Fruit fly (Drosophila melanogaster) whole organism, embryonic: ENCODE measurements around the gene CG16734.
A peak's percentile ranks its signal among the peaks of the same experiment; 100 is the strongest.

Experiments used
- Bgb ChIP-seq: fragments of 200-800 bp; sonication (Bioruptor generic); IDR thresholded peaks from 2 replicates; pipeline ENCODE4 v1.3.6; 2022; ENCODE audit warnings: missing biosample characterization, missing genetic modification characterization; ENCODE audit not compliant: partially characterized antibody
- CG10431 ChIP-seq: fragments of 200-800 bp; sonication (Bioruptor generic); optimal IDR thresholded peaks from 3 replicates; lab custom pipeline; 2018; ENCODE audit warnings: missing biosample characterization, mild to moderate bottlenecking, missing genetic modification characterization
- CG11093 ChIP-seq: fragments of 200-800 bp; sonication (Bioruptor generic); IDR thresholded peaks from 3 replicates; pipeline ENCODE4 v1.3.6; 2022; ENCODE audit warnings: missing biosample characterization, missing genetic modification characterization
- CG12659 ChIP-seq: fragments of 200-800 bp; sonication (Bioruptor generic); optimal IDR thresholded peaks from 3 replicates; lab custom pipeline; 2017; ENCODE audit warnings: mild to moderate bottlenecking, missing biosample characterization, missing genetic modification reagents, missing genetic modification characterization
- CG1529 ChIP-seq: fragments of 200-800 bp; sonication (Bioruptor generic); optimal IDR thresholded peaks from 3 replicates; lab custom pipeline; 2018; ENCODE audit warnings: missing biosample characterization, missing genetic modification characterization
- CG15601 ChIP-seq: fragments of 200-800 bp; sonication (Bioruptor generic); optimal IDR thresholded peaks from 3 replicates; lab custom pipeline; 2019; ENCODE audit warnings: missing biosample characterization, mild to moderate bottlenecking, missing genetic modification characterization, moderate library complexity
- CG1603 ChIP-seq: fragments of 200-800 bp; sonication (Bioruptor generic); optimal IDR thresholded peaks from 2 replicates; lab custom pipeline; 2019; ENCODE audit warnings: missing biosample characterization, mild to moderate bottlenecking, missing genetic modification characterization, moderate library complexity
- CG30020 ChIP-seq: fragments of 200-800 bp; optimal IDR thresholded peaks from 2 replicates; lab custom pipeline; 2019; ENCODE audit warnings: missing biosample characterization, mild to moderate bottlenecking, missing genetic modification characterization, moderate library complexity
- CG31224 ChIP-seq: fragments of 200-800 bp; sonication (Bioruptor generic); IDR thresholded peaks from 2 replicates; pipeline ENCODE4 v1.3.6; 2022; ENCODE audit warnings: missing biosample characterization, missing genetic modification characterization
- CG3838 ChIP-seq: fragments of 200-800 bp; sonication (Bioruptor generic); optimal IDR thresholded peaks from 3 replicates; lab custom pipeline; 2016; ENCODE audit warnings: missing biosample characterization, missing genetic modification characterization
- CG42726 ChIP-seq: fragments of 200-800 bp; sonication (Bioruptor generic); IDR thresholded peaks from 2 replicates; pipeline ENCODE4 v1.3.6; 2022; ENCODE audit warnings: missing biosample characterization, missing genetic modification characterization; ENCODE audit not compliant: partially characterized antibody
- CG4404 ChIP-seq: fragments of 200-800 bp; sonication (Bioruptor generic); IDR thresholded peaks from 2 replicates; pipeline ENCODE4 v1.3.6; 2022; ENCODE audit warnings: missing biosample characterization, missing genetic modification characterization
- CG4854 ChIP-seq: fragments of 200-800 bp; sonication (Bioruptor generic); optimal IDR thresholded peaks from 2 replicates; lab custom pipeline; 2016; ENCODE audit warnings: missing biosample characterization, missing genetic modification characterization, inconsistent platforms
- CG8765 ChIP-seq: fragments of 200-800 bp; sonication (Bioruptor generic); IDR thresholded peaks from 2 replicates; pipeline ENCODE4 v1.3.6; 2022; ENCODE audit warnings: missing biosample characterization, missing genetic modification characterization
- CTCF ChIP-seq: fragments of 200-800 bp; sonication (Bioruptor generic); optimal IDR thresholded peaks from 2 replicates; lab custom pipeline; 2017; ENCODE audit warnings: missing biosample characterization, mild to moderate bottlenecking, missing genetic modification characterization, moderate library complexity
- Dfd ChIP-seq, 2 experiments: fragments of >200 bp; optimal IDR thresholded peaks; 2 replicates each; lab custom pipeline; 2017; ENCODE audit warnings: missing biosample characterization in 2 of 2, missing genetic modification characterization in 2 of 2
- Doc3 ChIP-seq: fragments of 200-800 bp; sonication (Bioruptor generic); IDR thresholded peaks from 3 replicates; pipeline ENCODE4 v1.3.6; 2022; ENCODE audit warnings: missing biosample characterization, missing genetic modification characterization; ENCODE audit not compliant: partially characterized antibody
- Dref ChIP-seq: fragments of 200-800 bp; sonication (Bioruptor generic); IDR thresholded peaks from 2 replicates; pipeline ENCODE4 v1.3.6; 2022; ENCODE audit warnings: missing biosample characterization, missing genetic modification characterization
- E2f2 ChIP-seq: fragments of 200-800 bp; sonication (Bioruptor generic); IDR thresholded peaks from 2 replicates; pipeline ENCODE4 v1.3.6; 2022; ENCODE audit warnings: missing biosample characterization, missing genetic modification characterization
- Fer1 ChIP-seq: fragments of 200-800 bp; sonication (Bioruptor generic); optimal IDR thresholded peaks from 2 replicates; lab custom pipeline; 2017; ENCODE audit warnings: missing biosample characterization, mild to moderate bottlenecking, missing genetic modification characterization
- Gug ChIP-seq: fragments of 200-800 bp; sonication (Bioruptor generic); IDR thresholded peaks from 4 replicates; pipeline ENCODE4 v1.3.6; 2022; ENCODE audit warnings: missing biosample characterization, missing genetic modification characterization
- Hr39 ChIP-seq: fragments of >200 bp; optimal IDR thresholded peaks from 2 replicates; lab custom pipeline; 2017
- Hsf ChIP-seq: fragments of 200-800 bp; sonication (Bioruptor generic); optimal IDR thresholded peaks from 3 replicates; lab custom pipeline; 2016; ENCODE audit warnings: missing biosample characterization, missing genetic modification characterization
- NC2α ChIP-seq: fragments of 200-800 bp; sonication (Bioruptor generic); optimal IDR thresholded peaks from 2 replicates; lab custom pipeline; 2016; ENCODE audit warnings: missing biosample characterization, missing genetic modification characterization
- Opbp ChIP-seq: fragments of 200-800 bp; sonication (Bioruptor generic); IDR thresholded peaks from 3 replicates; pipeline ENCODE4 v1.3.6; 2022; ENCODE audit warnings: missing biosample characterization, missing genetic modification characterization; ENCODE audit not compliant: partially characterized antibody
- Rx ChIP-seq: fragments of 200-800 bp; sonication (Bioruptor generic); IDR thresholded peaks from 2 replicates; pipeline ENCODE4 v1.3.6; 2022; ENCODE audit warnings: missing biosample characterization, missing genetic modification characterization
- ash1 ChIP-seq: fragments of 200-800 bp; sonication (Bioruptor generic); optimal IDR thresholded peaks from 2 replicates; lab custom pipeline; 2018; ENCODE audit warnings: missing biosample characterization, mild to moderate bottlenecking, missing genetic modification characterization
- ci ChIP-seq: fragments of 200-800 bp; sonication (Bioruptor generic); IDR thresholded peaks from 3 replicates; pipeline ENCODE4 v1.3.6; 2022; ENCODE audit warnings: missing biosample characterization, missing genetic modification characterization
- nmo ChIP-seq: fragments of 200-800 bp; sonication (Bioruptor generic); optimal IDR thresholded peaks from 2 replicates; lab custom pipeline; 2018; ENCODE audit warnings: missing biosample characterization, mild to moderate bottlenecking, missing genetic modification characterization, moderate library complexity
- odd ChIP-seq: fragments of 200-800 bp; sonication (Bioruptor generic); optimal IDR thresholded peaks from 2 replicates; lab custom pipeline; 2017; ENCODE audit warnings: missing biosample characterization, mild to moderate bottlenecking, missing genetic modification characterization
- p53 ChIP-seq: fragments of 200-800 bp; sonication (Bioruptor generic); optimal IDR thresholded peaks from 2 replicates; lab custom pipeline; 2016; ENCODE audit warnings: missing biosample characterization, missing genetic modification characterization
- peb ChIP-seq: fragments of 200-800 bp; sonication (Bioruptor generic); IDR thresholded peaks from 2 replicates; pipeline ENCODE4 v1.3.6; 2022; ENCODE audit warnings: missing biosample characterization, missing genetic modification characterization
- pzg ChIP-seq: fragments of 200-800 bp; sonication (Bioruptor generic); optimal IDR thresholded peaks from 3 replicates; lab custom pipeline; 2018; ENCODE audit warnings: missing biosample characterization, mild to moderate bottlenecking, missing genetic modification characterization, moderate library complexity
- sc ChIP-seq, 3 experiments: fragments of >200 bp in 2 of 3; fragments of 200-800 bp in 1 of 3; sonication (Bioruptor generic) in 1 of 3; optimal IDR thresholded peaks; 2 replicates in 2 of 3; 3 replicates in 1 of 3; lab custom pipeline; 2017; ENCODE audit warnings: mild to moderate bottlenecking in 1 of 3, missing biosample characterization in 1 of 3, missing genetic modification characterization in 1 of 3, missing genetic modification reagents in 1 of 3
- sens-2 ChIP-seq: fragments of 200-800 bp; sonication (Bioruptor generic); IDR thresholded peaks from 2 replicates; pipeline ENCODE4 v1.3.6; 2022; ENCODE audit warnings: missing biosample characterization, missing genetic modification characterization
- seq ChIP-seq: fragments of 200-800 bp; sonication (Bioruptor generic); IDR thresholded peaks from 2 replicates; pipeline ENCODE4 v1.3.6; 2022; ENCODE audit warnings: missing biosample characterization, missing genetic modification characterization
- sima ChIP-seq: fragments of 200-800 bp; sonication (Bioruptor generic); optimal IDR thresholded peaks from 2 replicates; lab custom pipeline; 2016; ENCODE audit warnings: missing biosample characterization, missing genetic modification characterization
- so ChIP-seq: fragments of 200-800 bp; sonication (Bioruptor generic); IDR thresholded peaks from 3 replicates; pipeline ENCODE4 v1.3.6; 2022; ENCODE audit warnings: missing biosample characterization, missing genetic modification characterization
- stwl ChIP-seq: fragments of 200-800 bp; sonication (Bioruptor generic); optimal IDR thresholded peaks from 3 replicates; lab custom pipeline; 2018; ENCODE audit warnings: missing biosample characterization, mild to moderate bottlenecking, missing genetic modification characterization, moderate library complexity
- tin ChIP-seq: fragments of 200-800 bp; sonication (Bioruptor generic); optimal IDR thresholded peaks from 3 replicates; lab custom pipeline; 2016; ENCODE audit warnings: missing biosample characterization, missing genetic modification characterization
- unpg ChIP-seq: fragments of 200-800 bp; sonication (Bioruptor generic); optimal IDR thresholded peaks from 3 replicates; lab custom pipeline; 2018; ENCODE audit warnings: missing biosample characterization, mild to moderate bottlenecking, missing genetic modification characterization, moderate library complexity
- zfh1 ChIP-seq: fragments of 200-800 bp; sonication (Bioruptor generic); IDR thresholded peaks from 3 replicates; pipeline ENCODE4 v1.3.6; 2022; ENCODE audit warnings: missing biosample characterization, missing genetic modification characterization

CG16734 gene

DNA sequence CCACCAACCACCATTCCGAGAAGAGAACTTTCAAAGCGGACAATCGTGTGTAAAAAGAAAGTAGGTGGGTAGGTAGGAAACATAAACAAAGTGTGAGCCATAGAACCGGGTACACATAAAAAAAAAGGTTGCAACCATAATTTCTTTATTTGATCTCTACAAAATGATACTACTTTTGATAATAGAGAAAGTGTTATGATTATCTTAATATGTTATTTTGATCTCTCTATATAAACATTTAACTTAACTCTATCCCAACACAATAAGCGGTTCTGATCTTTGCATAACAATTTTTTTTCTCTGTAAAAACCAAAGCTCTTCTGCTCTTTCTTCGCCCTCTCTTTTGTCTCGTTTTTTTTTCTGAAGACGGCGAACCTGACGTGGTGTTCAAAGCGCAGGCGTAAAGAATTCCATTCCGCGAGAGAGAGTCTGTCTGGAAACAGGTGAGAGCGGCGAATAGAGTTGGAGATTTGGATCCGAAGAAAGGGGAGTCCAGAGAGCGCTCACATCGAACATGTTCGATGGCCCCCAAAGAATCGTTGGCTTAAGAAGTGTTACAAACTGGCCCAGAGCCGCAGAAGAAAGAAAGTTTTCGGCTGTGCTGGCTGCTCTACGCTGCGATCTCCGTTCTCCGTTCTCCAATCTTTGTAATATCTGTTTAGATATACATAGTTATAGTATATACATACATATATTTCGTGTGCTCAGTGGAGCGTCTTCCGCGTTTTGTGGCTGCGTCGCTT, 7.8 kb upstream of the CG16734 start (continued):
- no peak for TF ChIP-seq pzg
- TF ChIP-seq Fer1 (GFP tag; lab: Kevin White, UChicago), result no peak
- peak; percentile 11 for TF ChIP-seq CTCF (GFP tag; lab: Kevin White, UChicago)
- peak; percentile 69 for TF ChIP-seq nmo (GFP tag; lab: Kevin White, UChicago)
- TF ChIP-seq NC2α, result peak; percentile 31
- peak; percentile 45; the same call in 1 of the 3 replicates for TF ChIP-seq CG11093 (GFP tag; lab: Robert Waterston, UW)
- TF ChIP-seq CG8765 (GFP tag; lab: Robert Waterston, UW), result no peak
- no peak for TF ChIP-seq Hr39 (lab: Kevin White, UChicago)
- no peak for TF ChIP-seq Dref (GFP tag; lab: Robert Waterston, UW)
- no peak; the same call in 1 of the 2 replicates for TF ChIP-seq E2f2 (GFP tag; lab: Robert Waterston, UW)
- no peak for TF ChIP-seq stwl (tag; lab: Kevin White, UChicago)
- peak; percentile 17 for TF ChIP-seq CG30020
- TF ChIP-seq Hsf, result peak; percentile 60
- no peak for TF ChIP-seq Dfd (GFP tag; optimal IDR thresholded peaks at IDR 0.05; lab: Kevin White, UChicago)
- no peak for TF ChIP-seq CG4404 (GFP tag; lab: Robert Waterston, UW)
- TF ChIP-seq sens-2, result peak; percentile 66; the same call in 1 of the 2 replicates
- TF ChIP-seq CG1603 (tag; lab: Kevin White, UChicago), result peak; percentile 51
- 0 out of 4 replicates have a peak, but pooled peaks have one; percentile 4 for TF ChIP-seq Gug (GFP tag; lab: Robert Waterston, UW)
- no peak for TF ChIP-seq p53 (GFP tag; lab: Kevin White, UChicago)
- peak; percentile 13; the same call in 1 of the 2 replicates for TF ChIP-seq CG31224 (GFP tag; lab: Robert Waterston, UW)
- TF ChIP-seq zfh1 (GFP tag; lab: Robert Waterston, UW), result peak; percentile 69; the same call in 1 of the 3 replicates
- TF ChIP-seq Bgb (GFP tag; lab: Robert Waterston, UW), result no peak
- TF ChIP-seq unpg (GFP tag; lab: Kevin White, UChicago), result peak; percentile 76
- TF ChIP-seq CG12659 (GFP tag; lab: Kevin White, UChicago), result peak; percentile 23
- no peak for TF ChIP-seq sima (GFP tag; lab: Kevin White, UChicago)
- TF ChIP-seq sc (optimal IDR thresholded peaks at IDR 0.05; lab: Kevin White, UChicago), result no peak
- peak; percentile 58 for TF ChIP-seq sc (GFP tag; optimal IDR thresholded peaks at IDR 0.05; lab: Kevin White, UChicago)
- no peak for TF ChIP-seq Doc3 (GFP tag; lab: Robert Waterston, UW)
- TF ChIP-seq tin (GFP tag; lab: Kevin White, UChicago), result peak; percentile 68
- no peak for TF ChIP-seq Opbp (GFP tag; lab: Robert Waterston, UW)
- TF ChIP-seq ash1, result no peak
- no peak for TF ChIP-seq so (GFP tag; lab: Robert Waterston, UW)
- no peak; the same call in 1 of the 2 replicates for TF ChIP-seq seq
- TF ChIP-seq CG15601 (tag; lab: Kevin White, UChicago), result peak; percentile 85
- TF ChIP-seq Rx (GFP tag; lab: Robert Waterston, UW), result 0 out of 2 replicates have a peak, but pooled peaks have one; percentile 47
- TF ChIP-seq CG3838 (GFP tag; lab: Kevin White, UChicago), result no peak
- peak; percentile 69 for TF ChIP-seq CG10431 (GFP tag; lab: Kevin White, UChicago)
- peak; percentile 52 for TF ChIP-seq odd (GFP tag; lab: Kevin White, UChicago)
- TF ChIP-seq CG4854, result peak; percentile 5
- TF ChIP-seq CG42726, result no peak
- TF ChIP-seq CG1529 (GFP tag; lab: Kevin White, UChicago), result peak; percentile 84
- TF ChIP-seq ci (GFP tag; lab: Robert Waterston, UW), result peak; percentile 78
- TF ChIP-seq peb (GFP tag; lab: Robert Waterston, UW), result peak; percentile 55
